Worm (Caenorhabditis elegans) whole organism, young adult: ENCODE measurements around the gene R06B10.7.

ENCODE experiments used
- D2030.7 ChIP-seq: fragments of 200-800 bp; sonication (Bioruptor generic); IDR thresholded peaks from 2 replicates; pipeline ENCODE4 v1.3.6; 2022; ENCODE audit warnings: missing genetic modification reagents, missing genetic modification characterization, missing compliant biosample characterization
- Y53F4B.3 ChIP-seq: fragments of 200-800 bp; sonication (Bioruptor generic); IDR thresholded peaks from 2 replicates; pipeline ENCODE4 v1.3.6; 2022; ENCODE audit warnings: missing genetic modification reagents, missing genetic modification characterization, missing compliant biosample characterization
- ama-1 ChIP-seq, 3 experiments: fragments of 150-350 bp in 1 of 3; sonication (generic microtip) in 2 of 3; optimal IDR thresholded peaks; 2 replicates each; lab custom pipeline; 2014 to 2018; ENCODE audit warnings: missing biosample characterization in 2 of 3, missing genetic modification characterization in 2 of 3, missing genetic modification reagents in 2 of 3
- ccch-3 ChIP-seq: fragments of 200-800 bp; sonication (Bioruptor generic); optimal IDR thresholded peaks from 2 replicates; lab custom pipeline; 2018; ENCODE audit warnings: mild to moderate bottlenecking, missing genetic modification characterization, missing compliant biosample characterization
- madf-3 ChIP-seq: fragments of 200-800 bp; sonication (Bioruptor generic); IDR thresholded peaks from 2 replicates; pipeline ENCODE4 v1.3.6; 2022; ENCODE audit warnings: missing genetic modification reagents, missing genetic modification characterization, missing compliant biosample characterization
- nfyb-1 ChIP-seq: fragments of 200-800 bp; sonication (Bioruptor generic); IDR thresholded peaks from 2 replicates; pipeline ENCODE4 v1.3.6; 2022; ENCODE audit warnings: missing genetic modification reagents, missing genetic modification characterization, missing compliant biosample characterization
- nhr-90 ChIP-seq: sonication (generic microtip); optimal IDR thresholded peaks from 2 replicates; lab custom pipeline; 2016; ENCODE audit warnings: missing genotype, mild to moderate bottlenecking, missing genetic modification characterization, missing compliant biosample characterization
- zfh-2 ChIP-seq: fragments of 200-800 bp; sonication (Bioruptor generic); conservative IDR thresholded peaks from 2 replicates; pipeline ENCODE4 v1.3.6; 2022; ENCODE audit warnings: missing genetic modification reagents, missing genetic modification characterization, missing compliant biosample characterization

DNA sequence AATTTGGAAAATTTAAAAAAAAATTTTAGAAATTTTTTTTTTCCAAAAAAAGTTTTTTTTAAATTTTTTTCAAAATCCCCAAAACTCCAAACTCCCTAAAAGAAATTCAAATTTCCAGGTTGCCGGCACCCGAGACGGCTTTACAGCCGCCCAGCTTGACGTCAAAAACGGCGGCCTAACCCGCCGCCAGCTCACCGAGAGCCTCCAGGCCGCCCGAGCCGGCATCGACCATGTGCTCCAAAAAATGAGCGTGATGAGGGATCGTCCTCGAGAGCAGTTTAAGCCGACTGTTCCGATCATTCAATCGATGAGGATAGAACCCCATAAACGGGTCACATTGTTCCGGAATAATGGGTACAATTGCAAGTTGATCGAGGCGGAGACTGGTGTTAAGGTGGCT, 42.6 kb upstream of the R06B10.7 start:
- TF ChIP-seq Y53F4B.3, result no peak
- TF ChIP-seq nhr-90, result no peak
- TF ChIP-seq ccch-3 (GFP tag; lab: Kevin White, UChicago), result no peak
- TF ChIP-seq D2030.7 (GFP tag; lab: Robert Waterston, UW), result no peak
- TF ChIP-seq madf-3, result no peak
- TF ChIP-seq nfyb-1, result no peak
- TF ChIP-seq zfh-2 (GFP tag; lab: Robert Waterston, UW), result peak; percentile 76
- no peak for TF ChIP-seq ama-1 (optimal IDR thresholded peaks at IDR 0.05; lab: Kevin White, UChicago)
- no peak for TF ChIP-seq ama-1 (GFP tag; optimal IDR thresholded peaks at IDR 0.05; lab: Kevin White, UChicago)
